Worm (Caenorhabditis elegans) whole organism, L4 larva: ENCODE results near the gene rpn-6.2.
A peak's percentile ranks its signal among the peaks of the same experiment; 100 is the strongest.

Experiments used
- F37D6.2 ChIP-seq: sonication (generic microtip); optimal IDR thresholded peaks from 2 replicates; lab custom pipeline; 2016; ENCODE audit warnings: mild to moderate bottlenecking, missing genetic modification characterization, missing compliant biosample characterization
- Y48G9A.11 ChIP-seq: fragments of 200-800 bp; sonication (Bioruptor generic); IDR thresholded peaks from 2 replicates; pipeline ENCODE4 v1.3.6; 2022; ENCODE audit warnings: missing genetic modification reagents, missing genetic modification characterization, missing compliant biosample characterization
- Y5F2A.4 ChIP-seq: fragments of 200-800 bp; sonication (Bioruptor generic); optimal IDR thresholded peaks from 2 replicates; lab custom pipeline; 2018; ENCODE audit warnings: mild to moderate bottlenecking, missing genetic modification characterization, missing compliant biosample characterization
- aha-1 ChIP-seq: fragments of 150-350 bp; peaks from one replicate; lab custom pipeline; 2014; ENCODE audit warnings: missing biosample characterization, missing genetic modification characterization
- aly-2 ChIP-seq: sonication (generic microtip); optimal IDR thresholded peaks from 2 replicates; lab custom pipeline; 2018; ENCODE audit warnings: missing biosample characterization, missing genetic modification characterization
- ama-1 ChIP-seq: fragments of 150-350 bp; optimal IDR thresholded peaks from 2 replicates; lab custom pipeline; 2014; ENCODE audit warnings: inconsistent platforms, mixed read lengths
- ceh-20 ChIP-seq: fragments of 200-800 bp; sonication (Bioruptor generic); IDR thresholded peaks from 2 replicates; pipeline ENCODE4 v1.3.6; 2022; ENCODE audit warnings: missing genetic modification reagents, missing genetic modification characterization, missing compliant biosample characterization
- ceh-62 ChIP-seq: sonication (generic microtip); optimal IDR thresholded peaks from 2 replicates; lab custom pipeline; 2017; ENCODE audit warnings: missing biosample characterization, missing genetic modification characterization
- ceh-82 ChIP-seq: sonication (generic microtip); optimal IDR thresholded peaks from 2 replicates; lab custom pipeline; 2017; ENCODE audit warnings: missing biosample characterization, missing genetic modification characterization
- ces-1 ChIP-seq: fragments of 150-350 bp; sonication (generic microtip); optimal IDR thresholded peaks from 4 replicates; lab custom pipeline; 2014; ENCODE audit warnings: missing biosample characterization, missing genetic modification reagents, missing genetic modification characterization
- cey-2 ChIP-seq: sonication (generic microtip); optimal IDR thresholded peaks from 3 replicates; lab custom pipeline; 2017; ENCODE audit warnings: missing genetic modification characterization, mild to moderate bottlenecking, missing compliant biosample characterization, antibody characterized with exemption, borderline replicate concordance; ENCODE audit not compliant: insufficient read depth
- daf-12 ChIP-seq: fragments of 150-350 bp; optimal IDR thresholded peaks from 2 replicates; lab custom pipeline; 2014; ENCODE audit warnings: missing biosample characterization, missing genetic modification reagents, missing genetic modification characterization
- daf-16 ChIP-seq, 3 experiments: sonication (generic microtip); optimal IDR thresholded peaks; 2 replicates each; lab custom pipeline; 2016 to 2017; ENCODE audit warnings: missing genetic modification characterization in 3 of 3, missing genetic modification reagents in 3 of 3, mild to moderate bottlenecking in 2 of 3, missing compliant biosample characterization in 2 of 3, missing biosample characterization in 1 of 3, moderate library complexity in 1 of 3
- dmd-9 ChIP-seq: fragments of 200-800 bp; sonication (Bioruptor generic); IDR thresholded peaks from 2 replicates; pipeline ENCODE4 v1.3.6; 2022; ENCODE audit warnings: missing genetic modification reagents, missing genetic modification characterization, missing compliant biosample characterization
- dpl-1 ChIP-seq: fragments of 150-350 bp; optimal IDR thresholded peaks from 2 replicates; lab custom pipeline; 2014; ENCODE audit warnings: missing biosample characterization, missing genetic modification reagents, missing genetic modification characterization
- dve-1 ChIP-seq: sonication (generic microtip); optimal IDR thresholded peaks from 2 replicates; lab custom pipeline; 2017; ENCODE audit warnings: antibody characterized with exemption, mild to moderate bottlenecking, missing genetic modification characterization, missing compliant biosample characterization; ENCODE audit not compliant: insufficient read depth
- egl-43 ChIP-seq: fragments of 200-800 bp; sonication (Bioruptor generic); IDR thresholded peaks from 2 replicates; pipeline ENCODE4 v1.3.6; 2022; ENCODE audit warnings: missing genetic modification reagents, missing genetic modification characterization, missing compliant biosample characterization
- hlh-11 ChIP-seq: fragments of 200-800 bp; sonication (Bioruptor generic); optimal IDR thresholded peaks from 2 replicates; lab custom pipeline; 2018; ENCODE audit warnings: mild to moderate bottlenecking, missing genetic modification characterization, missing compliant biosample characterization
- hlh-30 ChIP-seq: sonication (generic microtip); optimal IDR thresholded peaks from 2 replicates; lab custom pipeline; 2017; ENCODE audit warnings: antibody characterized with exemption, mild to moderate bottlenecking, missing genetic modification characterization, missing compliant biosample characterization; ENCODE audit not compliant: insufficient read depth
- hmg-1.1 ChIP-seq: fragments of 200-800 bp; sonication (Bioruptor generic); IDR thresholded peaks from 2 replicates; pipeline ENCODE4 v1.3.6; 2022; ENCODE audit warnings: missing genetic modification reagents, missing genetic modification characterization, missing compliant biosample characterization
- lim-7 ChIP-seq: fragments of 200-800 bp; sonication (Bioruptor generic); IDR thresholded peaks from 2 replicates; pipeline ENCODE4 v1.3.6; 2022; ENCODE audit warnings: missing genetic modification characterization, missing compliant biosample characterization
- lin-1 ChIP-seq: fragments of 200-800 bp; sonication (Bioruptor generic); IDR thresholded peaks from 2 replicates; pipeline ENCODE4 v1.3.6; 2022; ENCODE audit warnings: missing genetic modification reagents, missing genetic modification characterization, missing compliant biosample characterization
- lin-38 ChIP-seq: fragments of 200-800 bp; sonication (Bioruptor generic); IDR thresholded peaks from 2 replicates; pipeline ENCODE4 v1.3.6; 2022; ENCODE audit warnings: missing genetic modification reagents, missing genetic modification characterization, missing compliant biosample characterization
- lsy-2 ChIP-seq, 2 experiments: fragments of 150-350 bp in 1 of 2; sonication (generic microtip) in 1 of 2; optimal IDR thresholded peaks; 2 replicates each; lab custom pipeline; 2014 to 2017; ENCODE audit warnings: missing biosample characterization in 2 of 2, missing genetic modification characterization in 2 of 2
- mdl-1 ChIP-seq, 2 experiments: fragments of 150-350 bp in 1 of 2; sonication (generic microtip) in 1 of 2; optimal IDR thresholded peaks; 2 replicates each; lab custom pipeline; 2014 to 2017; ENCODE audit warnings: missing biosample characterization in 2 of 2, missing genetic modification characterization in 2 of 2
- mdt-29 ChIP-seq: fragments of 200-800 bp; sonication (Bioruptor generic); IDR thresholded peaks from 2 replicates; pipeline ENCODE4 v1.3.6; 2022; ENCODE audit warnings: missing genetic modification reagents, missing genetic modification characterization, missing compliant biosample characterization
- mep-1 ChIP-seq: fragments of 150-350 bp; sonication (generic microtip); optimal IDR thresholded peaks from 3 replicates; lab custom pipeline; 2014; ENCODE audit warnings: missing biosample characterization, missing genetic modification characterization
- mes-2 ChIP-seq: sonication (generic microtip); optimal IDR thresholded peaks from 2 replicates; lab custom pipeline; 2016; ENCODE audit warnings: missing genotype, mild to moderate bottlenecking, missing genetic modification characterization, missing compliant biosample characterization; ENCODE audit not compliant: poor library complexity, severe bottlenecking
- mxl-3 ChIP-seq: fragments of 200-800 bp; sonication (Bioruptor generic); optimal IDR thresholded peaks from 2 replicates; lab custom pipeline; 2018; ENCODE audit warnings: mild to moderate bottlenecking, missing genetic modification characterization, missing compliant biosample characterization
- nhr-10 ChIP-seq: fragments of 150-350 bp; optimal IDR thresholded peaks from 2 replicates; lab custom pipeline; 2014; ENCODE audit warnings: missing biosample characterization, missing genetic modification characterization
- nhr-237 ChIP-seq: sonication (generic microtip); optimal IDR thresholded peaks from 2 replicates; lab custom pipeline; 2017; ENCODE audit warnings: missing biosample characterization, missing genetic modification characterization
- nhr-28 ChIP-seq: fragments of 150-350 bp; optimal IDR thresholded peaks from 2 replicates; lab custom pipeline; 2014; ENCODE audit warnings: missing biosample characterization, missing genetic modification characterization
- nhr-41 ChIP-seq: fragments of 200-800 bp; sonication (Bioruptor generic); IDR thresholded peaks from 2 replicates; pipeline ENCODE4 v1.3.6; 2022; ENCODE audit warnings: missing genetic modification reagents, missing genetic modification characterization, missing compliant biosample characterization
- nhr-48 ChIP-seq: sonication (generic microtip); optimal IDR thresholded peaks from 2 replicates; lab custom pipeline; 2016; ENCODE audit warnings: mild to moderate bottlenecking, missing genetic modification characterization, missing compliant biosample characterization
- nhr-6 ChIP-seq: fragments of 150-350 bp; optimal IDR thresholded peaks from 2 replicates; lab custom pipeline; 2014; ENCODE audit warnings: missing biosample characterization, missing genetic modification characterization
- php-3 ChIP-seq: fragments of 200-800 bp; sonication (Bioruptor generic); IDR thresholded peaks from 2 replicates; pipeline ENCODE4 v1.3.6; 2022; ENCODE audit warnings: missing genetic modification reagents, missing genetic modification characterization, missing compliant biosample characterization
- pqm-1 ChIP-seq: sonication (generic microtip); optimal IDR thresholded peaks from 2 replicates; lab custom pipeline; 2017; ENCODE audit warnings: missing biosample characterization, missing genetic modification characterization
- rbr-2 ChIP-seq: sonication (generic microtip); optimal IDR thresholded peaks from 2 replicates; lab custom pipeline; 2016; ENCODE audit warnings: missing genotype, missing genetic modification characterization, missing compliant biosample characterization
- snpc-1.2 ChIP-seq: fragments of 200-800 bp; sonication (Bioruptor generic); IDR thresholded peaks from 2 replicates; pipeline ENCODE4 v1.3.6; 2022; ENCODE audit warnings: missing genetic modification reagents, missing genetic modification characterization, missing compliant biosample characterization
- tag-97 ChIP-seq: fragments of 200-800 bp; sonication (Bioruptor generic); IDR thresholded peaks from 2 replicates; pipeline ENCODE4 v1.3.6; 2022; ENCODE audit warnings: missing genetic modification characterization, missing compliant biosample characterization
- tra-1 ChIP-seq: fragments of 200-800 bp; sonication (Bioruptor generic); IDR thresholded peaks from 2 replicates; pipeline ENCODE4 v1.3.6; 2022; ENCODE audit warnings: missing genetic modification reagents, missing genetic modification characterization, missing compliant biosample characterization
- unc-130 ChIP-seq: sonication (generic microtip); optimal IDR thresholded peaks from 2 replicates; lab custom pipeline; 2016; ENCODE audit warnings: missing genetic modification reagents, missing genetic modification characterization, missing compliant biosample characterization
- unc-39 ChIP-seq: sonication (generic microtip); optimal IDR thresholded peaks from 2 replicates; lab custom pipeline; 2017; ENCODE audit warnings: missing biosample characterization, missing genetic modification characterization
- unc-62 ChIP-seq, 3 experiments: fragments of 150-350 bp in 1 of 3; sonication (generic microtip); optimal IDR thresholded peaks in 2 of 3; peaks in 1 of 3; 1 replicate in 1 of 3; 2 replicates in 2 of 3; lab custom pipeline; 2014 to 2017; ENCODE audit warnings: missing biosample characterization in 3 of 3, missing genetic modification characterization in 3 of 3, missing genetic modification reagents in 3 of 3, missing genotype in 1 of 3
- vab-7 ChIP-seq: fragments of 200-800 bp; sonication (Bioruptor generic); IDR thresholded peaks from 2 replicates; pipeline ENCODE4 v1.3.6; 2022; ENCODE audit warnings: missing genetic modification reagents, missing genetic modification characterization, missing compliant biosample characterization
- ztf-11 ChIP-seq: fragments of 150-350 bp; optimal IDR thresholded peaks from 2 replicates; lab custom pipeline; 2014; ENCODE audit warnings: missing biosample characterization, missing genetic modification characterization

The rpn-6.2 gene

ce11 chrIII:8988061-8988460 is 13.7 kb downstream of the rpn-6.2 start:
- TF ChIP-seq daf-12: no peak
- no peak for TF ChIP-seq aha-1 (tag; lab: Kevin White, UChicago)
- no peak for TF ChIP-seq aly-2 (tag; lab: Kevin White, UChicago)
- no peak for TF ChIP-seq nhr-41 (GFP tag; lab: Robert Waterston, UW)
- no peak for TF ChIP-seq tra-1 (GFP tag; lab: Robert Waterston, UW)
- TF ChIP-seq dve-1 (tag; lab: Kevin White, UChicago): no peak
- no peak for TF ChIP-seq php-3

ce11 chrIII:8986872-8987271 is 14.9 kb downstream of the rpn-6.2 start:
- no peak for TF ChIP-seq lin-1 (GFP tag; lab: Robert Waterston, UW)
- peak; percentile 69 for TF ChIP-seq dve-1 (tag; lab: Kevin White, UChicago)
- peak; percentile 42 to 75 for TF ChIP-seq mdl-1 (tag; optimal IDR thresholded peaks at IDR 0.05; lab: Kevin White, UChicago)
- TF ChIP-seq egl-43 (GFP tag; lab: Robert Waterston, UW): no peak
- no peak for TF ChIP-seq rbr-2 (tag; lab: Kevin White, UChicago)
- peak; percentile 76 for TF ChIP-seq hlh-11 (tag; lab: Kevin White, UChicago)
- TF ChIP-seq lsy-2 (tag; optimal IDR thresholded peaks at IDR 0.05; lab: Kevin White, UChicago): peak; percentile 14 to 54
- no peak for TF ChIP-seq lim-7 (GFP tag; lab: Robert Waterston, UW)
- TF ChIP-seq tag-97 (GFP tag; lab: Robert Waterston, UW): no peak
- TF ChIP-seq unc-62 (GFP tag; optimal IDR thresholded peaks at IDR 0.05 in 1 of 2; lab: Kevin White, UChicago): peak in 1 of 2 experiments; percentile 8
- TF ChIP-seq unc-62 (tag; optimal IDR thresholded peaks at IDR 0.05; lab: Kevin White, UChicago): no peak
- no peak for TF ChIP-seq hmg-1.1 (GFP tag; lab: Robert Waterston, UW)
- TF ChIP-seq aly-2 (tag; lab: Kevin White, UChicago): no peak
- TF ChIP-seq unc-39: no peak
- TF ChIP-seq nhr-28 (tag; lab: Kevin White, UChicago): peak; percentile 49
- no peak for TF ChIP-seq mes-2 (tag; lab: Kevin White, UChicago)
- TF ChIP-seq mxl-3 (GFP tag; lab: Kevin White, UChicago): peak; percentile 78
- no peak for TF ChIP-seq mdt-29
- peak; percentile 63 for TF ChIP-seq nhr-48 (tag; lab: Kevin White, UChicago)
- TF ChIP-seq ceh-20: no peak
- TF ChIP-seq nhr-10: no peak
- TF ChIP-seq nhr-6 (tag; lab: Kevin White, UChicago): no peak
- peak; percentile 70 for TF ChIP-seq cey-2
- no peak for TF ChIP-seq snpc-1.2 (GFP tag; lab: Robert Waterston, UW)
- no peak for TF ChIP-seq Y48G9A.11 (GFP tag; lab: Robert Waterston, UW)
- TF ChIP-seq ztf-11 (tag; lab: Kevin White, UChicago): no peak
- TF ChIP-seq hlh-30: peak; percentile 70
- peak; percentile 21 for TF ChIP-seq mep-1 (tag; lab: Kevin White, UChicago)

- TF ChIP-seq nhr-48 (tag; lab: Kevin White, UChicago) (peak; percentile 22), daf-16 (GFP tag; optimal IDR thresholded peaks at IDR 0.05; lab: Kevin White, UChicago) (no peak), daf-16 (tag; optimal IDR thresholded peaks at IDR 0.05; lab: Kevin White, UChicago) (no peak), ceh-82 (tag; lab: Kevin White, UChicago) (no peak), nhr-41 (GFP tag; lab: Robert Waterston, UW) (no peak), Y5F2A.4 (GFP tag; lab: Kevin White, UChicago) (no peak), nhr-28 (tag; lab: Kevin White, UChicago) (peak; percentile 69), dve-1 (tag; lab: Kevin White, UChicago) (peak; percentile 39), mdl-1 (tag; optimal IDR thresholded peaks at IDR 0.05; lab: Kevin White, UChicago) (peak in 1 of 2 experiments; percentile 61), nhr-237 (no peak), dpl-1 (GFP tag; lab: Kevin White, UChicago) (no peak), unc-62 (GFP tag; optimal IDR thresholded peaks at IDR 0.05 in 1 of 2; lab: Kevin White, UChicago) (peak in 1 of 2 experiments; percentile 86), unc-62 (tag; optimal IDR thresholded peaks at IDR 0.05; lab: Kevin White, UChicago) (no peak), unc-130 (GFP tag; lab: Kevin White, UChicago) (no peak), vab-7 (no peak), hlh-11 (tag; lab: Kevin White, UChicago) (peak; percentile 75), mxl-3 (GFP tag; lab: Kevin White, UChicago) (peak; percentile 3), F37D6.2 (no peak), lin-38 (GFP tag; lab: Robert Waterston, UW) (no peak), ama-1 (no peak), dmd-9 (GFP tag; lab: Robert Waterston, UW) (no peak), pqm-1 (tag; lab: Kevin White, UChicago) (peak; percentile 50), lsy-2 (tag; optimal IDR thresholded peaks at IDR 0.05; lab: Kevin White, UChicago) (peak in 1 of 2 experiments; percentile 20), ceh-62 (tag; lab: Kevin White, UChicago) (no peak), ces-1 (GFP tag; lab: Kevin White, UChicago) (no peak)
These were observed 15.8 kb downstream of the rpn-6.2 start for ce11 chrIII:8985965-8986364.
